Fruit fly (Drosophila melanogaster) whole organism, embryonic: ENCODE measurements around the gene CG6294.

Source experiments
- CG10366 ChIP-seq: fragments of 200-800 bp; sonication (Bioruptor generic); IDR thresholded peaks from 2 replicates; pipeline ENCODE4 v1.3.6; 2022; ENCODE audit warnings: missing biosample characterization, missing genetic modification characterization
- CG10654 ChIP-seq: fragments of 200-800 bp; sonication (Bioruptor generic); optimal IDR thresholded peaks from 2 replicates; lab custom pipeline; 2016; ENCODE audit warnings: missing biosample characterization, missing genetic modification characterization
- CG11247 ChIP-seq: fragments of 200-800 bp; sonication (Bioruptor generic); IDR thresholded peaks from 2 replicates; pipeline ENCODE4 v1.3.6; 2022; ENCODE audit warnings: missing biosample characterization, missing genetic modification characterization
- CG11504 ChIP-seq: fragments of 200-800 bp; sonication (Bioruptor generic); optimal IDR thresholded peaks from 3 replicates; lab custom pipeline; 2019; ENCODE audit warnings: missing biosample characterization, mild to moderate bottlenecking, missing genetic modification characterization, moderate library complexity
- CG14667 ChIP-seq: fragments of 200-800 bp; sonication (Bioruptor generic); IDR thresholded peaks from 2 replicates; pipeline ENCODE4 v1.3.6; 2022; ENCODE audit warnings: missing biosample characterization, missing genetic modification characterization
- CG14860 ChIP-seq: fragments of 200-800 bp; sonication (Bioruptor generic); IDR thresholded peaks from 3 replicates; pipeline ENCODE4 v1.3.6; 2022; ENCODE audit warnings: missing biosample characterization, missing genetic modification characterization; ENCODE audit not compliant: partially characterized antibody
- CG16813 ChIP-seq: fragments of 200-800 bp; sonication (Bioruptor generic); IDR thresholded peaks from 3 replicates; pipeline ENCODE4 v1.3.6; 2022; ENCODE audit warnings: missing biosample characterization, missing genetic modification characterization; ENCODE audit not compliant: partially characterized antibody
- CG17328 ChIP-seq: fragments of 200-800 bp; sonication (Bioruptor generic); IDR thresholded peaks from 2 replicates; pipeline ENCODE4 v1.3.6; 2022; ENCODE audit warnings: missing biosample characterization, missing genetic modification characterization
- CG17829 ChIP-seq: fragments of 200-800 bp; optimal IDR thresholded peaks from 2 replicates; lab custom pipeline; 2019; ENCODE audit warnings: missing biosample characterization, mild to moderate bottlenecking, missing genetic modification characterization, moderate library complexity
- CG2116 ChIP-seq: fragments of 200-800 bp; sonication (Bioruptor generic); optimal IDR thresholded peaks from 3 replicates; lab custom pipeline; 2018; ENCODE audit warnings: missing biosample characterization, mild to moderate bottlenecking, missing genetic modification characterization
- CG6254 ChIP-seq: fragments of 200-800 bp; sonication (Bioruptor generic); optimal IDR thresholded peaks from 3 replicates; lab custom pipeline; 2017; ENCODE audit warnings: mild to moderate bottlenecking, missing biosample characterization, missing genetic modification reagents, missing genetic modification characterization
- Chrac-16 ChIP-seq: fragments of 200-800 bp; sonication (Bioruptor generic); optimal IDR thresholded peaks from 3 replicates; lab custom pipeline; 2016; ENCODE audit warnings: missing biosample characterization, missing genetic modification characterization
- CrebB ChIP-seq: fragments of 200-800 bp; sonication (Bioruptor generic); optimal IDR thresholded peaks from 3 replicates; lab custom pipeline; 2018; ENCODE audit warnings: missing biosample characterization, mild to moderate bottlenecking, missing genetic modification characterization
- Dek ChIP-seq: fragments of 200-800 bp; sonication (Bioruptor generic); optimal IDR thresholded peaks from 3 replicates; lab custom pipeline; 2019; ENCODE audit warnings: missing biosample characterization, mild to moderate bottlenecking, missing genetic modification characterization, moderate library complexity
- Dfd ChIP-seq, 2 experiments: fragments of >200 bp; optimal IDR thresholded peaks; 2 replicates each; lab custom pipeline; 2017; ENCODE audit warnings: missing biosample characterization in 2 of 2, missing genetic modification characterization in 2 of 2
- Doc2 ChIP-seq: fragments of 200-800 bp; sonication (Bioruptor generic); IDR thresholded peaks from 2 replicates; pipeline ENCODE4 v1.3.6; 2022; ENCODE audit warnings: missing biosample characterization, missing genetic modification characterization
- Dref ChIP-seq: fragments of 200-800 bp; sonication (Bioruptor generic); IDR thresholded peaks from 2 replicates; pipeline ENCODE4 v1.3.6; 2022; ENCODE audit warnings: missing biosample characterization, missing genetic modification characterization
- Fer3 ChIP-seq: fragments of 200-800 bp; sonication (Bioruptor generic); optimal IDR thresholded peaks from 2 replicates; lab custom pipeline; 2018; ENCODE audit warnings: missing biosample characterization, mild to moderate bottlenecking, missing genetic modification characterization, moderate library complexity
- GATAe ChIP-seq: fragments of 200-800 bp; sonication (Bioruptor generic); conservative IDR thresholded peaks from 2 replicates; pipeline ENCODE4 v1.3.6; 2022; ENCODE audit warnings: missing biosample characterization, missing genetic modification characterization
- Gsc ChIP-seq: fragments of 200-800 bp; sonication (Bioruptor generic); IDR thresholded peaks from 2 replicates; pipeline ENCODE4 v1.3.6; 2022; ENCODE audit warnings: missing biosample characterization, missing genetic modification characterization
- HLH3B ChIP-seq: fragments of 200-800 bp; sonication (Bioruptor generic); IDR thresholded peaks from 2 replicates; pipeline ENCODE4 v1.3.6; 2022; ENCODE audit warnings: missing biosample characterization, missing genetic modification characterization
- Hand ChIP-seq: fragments of 200-800 bp; sonication (Bioruptor generic); optimal IDR thresholded peaks from 2 replicates; lab custom pipeline; 2017; ENCODE audit warnings: mild to moderate bottlenecking, missing biosample characterization, missing genetic modification reagents, missing genetic modification characterization
- Hey ChIP-seq: fragments of 200-800 bp; sonication (Bioruptor generic); optimal IDR thresholded peaks from 3 replicates; lab custom pipeline; 2018; ENCODE audit warnings: missing biosample characterization, mild to moderate bottlenecking, missing genetic modification characterization
- MBD-R2 ChIP-seq: fragments of 200-800 bp; sonication (Bioruptor generic); IDR thresholded peaks from 2 replicates; pipeline ENCODE4 v1.3.6; 2022; ENCODE audit warnings: missing biosample characterization, missing genetic modification characterization
- Max ChIP-seq: fragments of 200-800 bp; sonication (Bioruptor generic); optimal IDR thresholded peaks from 2 replicates; lab custom pipeline; 2016; ENCODE audit warnings: missing biosample characterization, mild to moderate bottlenecking, missing genetic modification characterization
- Mes4 ChIP-seq: fragments of 200-800 bp; sonication (Bioruptor generic); optimal IDR thresholded peaks from 2 replicates; lab custom pipeline; 2016; ENCODE audit warnings: missing biosample characterization, missing genetic modification characterization
- Sox100B ChIP-seq: fragments of 200-800 bp; sonication (Bioruptor generic); optimal IDR thresholded peaks from 3 replicates; lab custom pipeline; 2018; ENCODE audit warnings: missing biosample characterization, mild to moderate bottlenecking, missing genetic modification characterization
- Usf ChIP-seq: fragments of 200-800 bp; sonication (Bioruptor generic); optimal IDR thresholded peaks from 2 replicates; lab custom pipeline; 2017; ENCODE audit warnings: missing genotype, missing biosample characterization, missing genetic modification characterization
- ase ChIP-seq: fragments of 200-800 bp; sonication (Bioruptor generic); IDR thresholded peaks from 3 replicates; pipeline ENCODE4 v1.3.6; 2022; ENCODE audit warnings: missing biosample characterization, missing genetic modification characterization
- bsh ChIP-seq, 2 experiments: fragments of 200-800 bp; sonication (Bioruptor generic); optimal IDR thresholded peaks; 2 replicates each; lab custom pipeline; 2017 to 2018; ENCODE audit warnings: mild to moderate bottlenecking in 2 of 2, missing biosample characterization in 2 of 2, missing genetic modification characterization in 2 of 2, moderate library complexity in 1 of 2
- chif ChIP-seq, 2 experiments: fragments of 200-800 bp; sonication (Bioruptor generic); optimal IDR thresholded peaks; 3 replicates each; lab custom pipeline; 2016; ENCODE audit warnings: missing biosample characterization in 2 of 2, missing genetic modification characterization in 2 of 2
- chinmo ChIP-seq: fragments of 200-800 bp; sonication (Bioruptor generic); IDR thresholded peaks from 4 replicates; pipeline ENCODE4 v1.3.6; 2022; ENCODE audit warnings: missing biosample characterization, missing genetic modification characterization; ENCODE audit not compliant: partially characterized antibody
- danr ChIP-seq: fragments of 200-800 bp; sonication (Bioruptor generic); IDR thresholded peaks from 2 replicates; pipeline ENCODE4 v1.3.6; 2022; ENCODE audit warnings: missing biosample characterization, missing genetic modification characterization
- dysf ChIP-seq: fragments of 200-800 bp; sonication (Bioruptor generic); IDR thresholded peaks from 3 replicates; pipeline ENCODE4 v1.3.6; 2022; ENCODE audit warnings: missing biosample characterization, missing genetic modification characterization
- esg ChIP-seq: fragments of 200-800 bp; sonication (Bioruptor generic); conservative IDR thresholded peaks from 2 replicates; pipeline ENCODE4 v1.3.6; 2022; ENCODE audit warnings: missing biosample characterization, missing genetic modification characterization
- ken ChIP-seq: fragments of 200-800 bp; sonication (Bioruptor generic); IDR thresholded peaks from 3 replicates; pipeline ENCODE4 v1.3.6; 2022; ENCODE audit warnings: missing biosample characterization, missing genetic modification characterization
- lola ChIP-seq, 3 experiments: fragments of >200 bp in 2 of 3; fragments of 200-800 bp in 1 of 3; sonication (Bioruptor generic) in 1 of 3; optimal IDR thresholded peaks; 2 replicates each; lab custom pipeline; 2017 to 2019; ENCODE audit warnings: missing biosample characterization in 3 of 3, missing genetic modification characterization in 3 of 3, mild to moderate bottlenecking in 1 of 3, moderate library complexity in 1 of 3
- nerfin-2 ChIP-seq: fragments of 200-800 bp; sonication (Bioruptor generic); IDR thresholded peaks from 2 replicates; pipeline ENCODE4 v1.3.6; 2022; ENCODE audit warnings: missing biosample characterization, missing genetic modification characterization; ENCODE audit not compliant: partially characterized antibody
- pan ChIP-seq, 4 experiments: fragments of >200 bp in 3 of 4; fragments of 200-800 bp in 1 of 4; sonication (Bioruptor generic) in 1 of 4; optimal IDR thresholded peaks in 3 of 4; IDR thresholded peaks in 1 of 4; 2 replicates each; pipeline versions ENCODE4 v1.3.6 to Lab custom; 2017 to 2022; ENCODE audit warnings: missing biosample characterization in 2 of 4, missing genetic modification characterization in 2 of 4, mixed read lengths in 1 of 4
- pho ChIP-seq: fragments of 200-800 bp; sonication (Bioruptor generic); optimal IDR thresholded peaks from 2 replicates; lab custom pipeline; 2016; ENCODE audit warnings: missing biosample characterization, missing genetic modification characterization
- pita ChIP-seq: fragments of 200-800 bp; sonication (Bioruptor generic); optimal IDR thresholded peaks from 2 replicates; lab custom pipeline; 2017; ENCODE audit warnings: missing biosample characterization, mild to moderate bottlenecking, missing genetic modification characterization
- pzg ChIP-seq: fragments of 200-800 bp; sonication (Bioruptor generic); optimal IDR thresholded peaks from 3 replicates; lab custom pipeline; 2018; ENCODE audit warnings: missing biosample characterization, mild to moderate bottlenecking, missing genetic modification characterization, moderate library complexity
- row ChIP-seq: fragments of 200-800 bp; sonication (Bioruptor generic); IDR thresholded peaks from 3 replicates; pipeline ENCODE4 v1.3.6; 2022; ENCODE audit warnings: missing biosample characterization, missing genetic modification characterization
- sc ChIP-seq, 3 experiments: fragments of >200 bp in 2 of 3; fragments of 200-800 bp in 1 of 3; sonication (Bioruptor generic) in 1 of 3; optimal IDR thresholded peaks; 2 replicates in 2 of 3; 3 replicates in 1 of 3; lab custom pipeline; 2017; ENCODE audit warnings: mild to moderate bottlenecking in 1 of 3, missing biosample characterization in 1 of 3, missing genetic modification characterization in 1 of 3, missing genetic modification reagents in 1 of 3
- scrt ChIP-seq: fragments of 200-800 bp; sonication (Bioruptor generic); optimal IDR thresholded peaks from 2 replicates; lab custom pipeline; 2018; ENCODE audit warnings: missing biosample characterization, mild to moderate bottlenecking, missing genetic modification characterization, moderate library complexity
- trem ChIP-seq: fragments of 200-800 bp; optimal IDR thresholded peaks from 3 replicates; lab custom pipeline; 2019; ENCODE audit warnings: missing biosample characterization, mild to moderate bottlenecking, missing genetic modification characterization, moderate library complexity
- twi ChIP-seq: fragments of 200-800 bp; optimal IDR thresholded peaks from 2 replicates; lab custom pipeline; 2019; ENCODE audit warnings: missing biosample characterization, mild to moderate bottlenecking, missing genetic modification characterization, moderate library complexity
- unc-4 ChIP-seq: fragments of 200-800 bp; sonication (Bioruptor generic); IDR thresholded peaks from 2 replicates; pipeline ENCODE4 v1.3.6; 2022; ENCODE audit warnings: missing biosample characterization, missing genetic modification characterization; ENCODE audit not compliant: partially characterized antibody
- vvl ChIP-seq: fragments of 200-800 bp; sonication (Bioruptor generic); IDR thresholded peaks from 2 replicates; pipeline ENCODE4 v1.3.6; 2022; ENCODE audit warnings: missing biosample characterization, missing genetic modification characterization

The CG6294 gene

dm6 chrX:15475367-15475789 is 12.9 kb downstream of the CG6294 start, which contains the start of gene mh (continued):
- TF ChIP-seq CG16813, result peak; percentile 66
- TF ChIP-seq scrt (GFP tag; lab: Kevin White, UChicago), result no peak
- TF ChIP-seq danr (GFP tag; lab: Robert Waterston, UW), result 0 out of 2 replicates have a peak, but pooled peaks have one; percentile 31
- TF ChIP-seq ken (GFP tag; lab: Robert Waterston, UW), result no peak
- TF ChIP-seq trem (tag; lab: Kevin White, UChicago), result peak; percentile 9
- TF ChIP-seq vvl (GFP tag; lab: Robert Waterston, UW), result peak; percentile 15; the same call in 1 of the 2 replicates
- no peak for TF ChIP-seq pho (GFP tag; lab: Kevin White, UChicago)
- no peak for TF ChIP-seq CrebB (tag; lab: Kevin White, UChicago)
- TF ChIP-seq CG6254 (GFP tag; lab: Kevin White, UChicago), result no peak
- no peak for TF ChIP-seq Gsc (GFP tag; lab: Robert Waterston, UW)
- no peak for TF ChIP-seq pan (optimal IDR thresholded peaks at IDR 0.05; lab: Kevin White, UChicago)
- TF ChIP-seq pan (GFP tag; optimal IDR thresholded peaks at IDR 0.05 in 1 of 2, IDR thresholded peaks at IDR 0.05 in 1 of 2), result no peak
- TF ChIP-seq nerfin-2 (GFP tag; lab: Robert Waterston, UW), result no peak; the same call in 1 of the 2 replicates
- TF ChIP-seq chinmo (GFP tag; lab: Robert Waterston, UW), result 0 out of 4 replicates have a peak, but pooled peaks have one; percentile 62
- no peak for TF ChIP-seq Dfd (GFP tag; optimal IDR thresholded peaks at IDR 0.05; lab: Kevin White, UChicago)
- no peak for TF ChIP-seq Hand (GFP tag; lab: Kevin White, UChicago)
- no peak; the same call in 1 of the 2 replicates for TF ChIP-seq esg (GFP tag; lab: Robert Waterston, UW)
- TF ChIP-seq twi (tag; lab: Kevin White, UChicago), result no peak
- peak; percentile 50; the same call in 1 of the 3 replicates for TF ChIP-seq CG14860 (GFP tag; lab: Robert Waterston, UW)
- no peak for TF ChIP-seq GATAe (GFP tag; lab: Robert Waterston, UW)
- TF ChIP-seq lola (GFP tag; optimal IDR thresholded peaks at IDR 0.05; lab: Kevin White, UChicago), result peak in 1 of 3 experiments; percentile 15
- TF ChIP-seq Dref (GFP tag; lab: Robert Waterston, UW), result peak; percentile 80
- TF ChIP-seq dysf (GFP tag; lab: Robert Waterston, UW), result peak; percentile 48; the same call in 1 of the 3 replicates
- TF ChIP-seq CG17829 (tag; lab: Kevin White, UChicago), result peak; percentile 9
- TF ChIP-seq Sox100B (GFP tag; lab: Kevin White, UChicago), result no peak
- no peak for TF ChIP-seq CG10366 (GFP tag; lab: Robert Waterston, UW)
- no peak for TF ChIP-seq chif (GFP tag; optimal IDR thresholded peaks at IDR 0.05; lab: Kevin White, UChicago)
- no peak for TF ChIP-seq Fer3
- no peak for TF ChIP-seq Usf (GFP tag; lab: Kevin White, UChicago)
- no peak for TF ChIP-seq CG11504 (tag; lab: Kevin White, UChicago)
- TF ChIP-seq pita (GFP tag; lab: Kevin White, UChicago), result no peak
- TF ChIP-seq Dek (tag; lab: Kevin White, UChicago), result no peak
- TF ChIP-seq CG2116 (GFP tag; lab: Kevin White, UChicago), result peak; percentile 45
- TF ChIP-seq Doc2 (GFP tag; lab: Robert Waterston, UW), result no peak
- no peak for TF ChIP-seq ase
- TF ChIP-seq pzg (GFP tag; lab: Kevin White, UChicago), result peak; percentile 68
- peak; percentile 34 for TF ChIP-seq Max (GFP tag; lab: Kevin White, UChicago)
- TF ChIP-seq CG11247 (GFP tag; lab: Robert Waterston, UW), result no peak
- TF ChIP-seq Chrac-16 (GFP tag; lab: Kevin White, UChicago), result peak; percentile 34
- TF ChIP-seq row, result peak; percentile 57
- TF ChIP-seq MBD-R2 (GFP tag; lab: Robert Waterston, UW), result peak; percentile 66
- TF ChIP-seq sc (optimal IDR thresholded peaks at IDR 0.05; lab: Kevin White, UChicago), result no peak
- TF ChIP-seq sc (GFP tag; optimal IDR thresholded peaks at IDR 0.05; lab: Kevin White, UChicago), result no peak
- peak in 1 of 2 experiments; percentile 10 for TF ChIP-seq bsh (GFP tag; optimal IDR thresholded peaks at IDR 0.05; lab: Kevin White, UChicago)
- peak; percentile 56 for TF ChIP-seq unc-4
- no peak for TF ChIP-seq CG14667
- TF ChIP-seq CG10654 (GFP tag; lab: Kevin White, UChicago), result no peak
- no peak for TF ChIP-seq HLH3B (GFP tag; lab: Robert Waterston, UW)
- TF ChIP-seq Hey (tag; lab: Kevin White, UChicago), result no peak
- no peak for TF ChIP-seq CG17328 (GFP tag; lab: Robert Waterston, UW)
- no peak for TF ChIP-seq Mes4 (GFP tag; lab: Kevin White, UChicago)
